Worm (Caenorhabditis elegans) whole organism, mixed stage, embryonic: Measurements from ENCODE around the gene mlp-1.

Experiments used
- M03D4.4 ChIP-seq: sonication (generic microtip); optimal IDR thresholded peaks from 2 replicates; lab custom pipeline; 2017; ENCODE audit warnings: mild to moderate bottlenecking, missing genetic modification characterization, missing compliant biosample characterization
- blmp-1 ChIP-seq: fragments of 150-350 bp; optimal IDR thresholded peaks from 2 replicates; lab custom pipeline; 2014; ENCODE audit warnings: missing biosample characterization, missing genetic modification characterization
- ceh-39 ChIP-seq: fragments of 150-350 bp; optimal IDR thresholded peaks from 2 replicates; lab custom pipeline; 2014; ENCODE audit warnings: missing biosample characterization, missing genetic modification characterization
- ceh-43 ChIP-seq: fragments of 200-800 bp; sonication (Bioruptor generic); optimal IDR thresholded peaks from 2 replicates; lab custom pipeline; 2018; ENCODE audit warnings: mild to moderate bottlenecking, missing genetic modification characterization, moderate library complexity, missing compliant biosample characterization
- ceh-83 ChIP-seq: fragments of 200-800 bp; sonication (Bioruptor generic); optimal IDR thresholded peaks from 2 replicates; lab custom pipeline; 2018; ENCODE audit warnings: mild to moderate bottlenecking, missing genetic modification characterization, missing compliant biosample characterization
- ces-1 ChIP-seq: fragments of 150-350 bp; optimal IDR thresholded peaks from 2 replicates; lab custom pipeline; 2014; ENCODE audit warnings: missing biosample characterization, missing genetic modification reagents, missing genetic modification characterization
- elt-1 ChIP-seq: sonication (generic microtip); optimal IDR thresholded peaks from 2 replicates; lab custom pipeline; 2017; ENCODE audit warnings: missing genetic modification characterization, mild to moderate bottlenecking, missing compliant biosample characterization, antibody characterized with exemption, moderate library complexity, borderline replicate concordance; ENCODE audit not compliant: insufficient read depth
- flh-1 ChIP-seq: fragments of 200-800 bp; sonication (Bioruptor generic); optimal IDR thresholded peaks from 2 replicates; lab custom pipeline; 2018; ENCODE audit warnings: mild to moderate bottlenecking, missing genetic modification characterization, moderate library complexity, missing compliant biosample characterization
- ham-2 ChIP-seq: fragments of 200-800 bp; sonication (Bioruptor generic); optimal IDR thresholded peaks from 2 replicates; lab custom pipeline; 2018; ENCODE audit warnings: mild to moderate bottlenecking, missing genetic modification characterization, missing compliant biosample characterization
- hlh-1 ChIP-seq: fragments of 150-350 bp; optimal IDR thresholded peaks from 2 replicates; lab custom pipeline; 2014; ENCODE audit warnings: missing biosample characterization, missing genetic modification reagents, missing genetic modification characterization
- lin-13 ChIP-seq: fragments of 150-350 bp; optimal IDR thresholded peaks from 2 replicates; lab custom pipeline; 2014; ENCODE audit warnings: missing biosample characterization, missing genetic modification characterization
- lin-32 ChIP-seq: fragments of 200-800 bp; sonication (Bioruptor generic); optimal IDR thresholded peaks from 2 replicates; lab custom pipeline; 2018; ENCODE audit warnings: mild to moderate bottlenecking, missing genetic modification characterization, missing compliant biosample characterization
- lsy-2 ChIP-seq: fragments of 150-350 bp; optimal IDR thresholded peaks from 2 replicates; lab custom pipeline; 2014; ENCODE audit warnings: missing biosample characterization, missing genetic modification characterization
- mab-5 ChIP-seq: fragments of 150-350 bp; optimal IDR thresholded peaks from 2 replicates; lab custom pipeline; 2014; ENCODE audit warnings: missing biosample characterization, missing genetic modification characterization
- mep-1 ChIP-seq: fragments of 150-350 bp; optimal IDR thresholded peaks from 2 replicates; lab custom pipeline; 2017; ENCODE audit warnings: missing biosample characterization, missing genetic modification reagents, missing genetic modification characterization, inconsistent platforms
- mls-2 ChIP-seq: sonication (generic microtip); optimal IDR thresholded peaks from 2 replicates; lab custom pipeline; 2016; ENCODE audit warnings: mild to moderate bottlenecking, missing genetic modification characterization, moderate library complexity, missing compliant biosample characterization
- nhr-12 ChIP-seq: fragments of 150-350 bp; optimal IDR thresholded peaks from 2 replicates; lab custom pipeline; 2014; ENCODE audit warnings: missing biosample characterization, missing genetic modification characterization
- nhr-2 ChIP-seq: fragments of 150-350 bp; optimal IDR thresholded peaks from 2 replicates; lab custom pipeline; 2014; ENCODE audit warnings: missing biosample characterization, missing genetic modification characterization
- nhr-237 ChIP-seq: fragments of 150-350 bp; optimal IDR thresholded peaks from 2 replicates; lab custom pipeline; 2014; ENCODE audit warnings: missing biosample characterization, missing genetic modification characterization
- pha-4 ChIP-seq: fragments of 150-350 bp; optimal IDR thresholded peaks from 2 replicates; lab custom pipeline; 2018; ENCODE audit warnings: missing biosample characterization, missing genetic modification reagents, missing genetic modification characterization
- sem-2 ChIP-seq: fragments of 200-800 bp; sonication (Bioruptor generic); optimal IDR thresholded peaks from 2 replicates; lab custom pipeline; 2018; ENCODE audit warnings: mild to moderate bottlenecking, missing genetic modification characterization, missing compliant biosample characterization
- snpc-4 ChIP-seq: fragments of 150-350 bp; optimal IDR thresholded peaks from 2 replicates; lab custom pipeline; 2014; ENCODE audit warnings: missing biosample characterization, missing genetic modification characterization
- sptf-1 ChIP-seq: sonication (generic microtip); optimal IDR thresholded peaks from 2 replicates; lab custom pipeline; 2017; ENCODE audit warnings: mild to moderate bottlenecking, missing genetic modification characterization, moderate library complexity, missing compliant biosample characterization
- tbx-8 ChIP-seq: fragments of 200-800 bp; sonication (Bioruptor generic); optimal IDR thresholded peaks from 2 replicates; lab custom pipeline; 2018; ENCODE audit warnings: mild to moderate bottlenecking, missing genetic modification characterization, moderate library complexity, missing compliant biosample characterization
- unc-120 ChIP-seq: sonication (generic microtip); optimal IDR thresholded peaks from 2 replicates; lab custom pipeline; 2017; ENCODE audit warnings: missing genetic modification characterization, missing compliant biosample characterization; ENCODE audit not compliant: poor library complexity, severe bottlenecking
- unc-39 ChIP-seq: fragments of 150-350 bp; optimal IDR thresholded peaks from 2 replicates; lab custom pipeline; 2014; ENCODE audit warnings: missing biosample characterization, missing genetic modification characterization
- unc-62 ChIP-seq: fragments of 150-350 bp; optimal IDR thresholded peaks from 2 replicates; lab custom pipeline; 2014; ENCODE audit warnings: missing biosample characterization, missing genetic modification reagents, missing genetic modification characterization
- zip-8 ChIP-seq: fragments of 150-350 bp; optimal IDR thresholded peaks from 2 replicates; lab custom pipeline; 2014; ENCODE audit warnings: missing biosample characterization, missing genetic modification characterization
- ztf-11 ChIP-seq: fragments of 150-350 bp; optimal IDR thresholded peaks from 2 replicates; lab custom pipeline; 2014; ENCODE audit warnings: missing biosample characterization, missing genetic modification characterization

mlp-1 gene

ce11 chrIII:5948162-5948933 is 26.5 kb downstream of the mlp-1 start, which contains the start of the genes F25B5.6 and F25B5.3:
F25B5.6 (minus strand) TSS chrIII:5948733.
F25B5.3 (plus strand) TSS chrIII:5948883.
- peak; percentile 51 for TF ChIP-seq ces-1
- no peak for TF ChIP-seq zip-8 (tag; lab: Kevin White, UChicago)

DNA sequence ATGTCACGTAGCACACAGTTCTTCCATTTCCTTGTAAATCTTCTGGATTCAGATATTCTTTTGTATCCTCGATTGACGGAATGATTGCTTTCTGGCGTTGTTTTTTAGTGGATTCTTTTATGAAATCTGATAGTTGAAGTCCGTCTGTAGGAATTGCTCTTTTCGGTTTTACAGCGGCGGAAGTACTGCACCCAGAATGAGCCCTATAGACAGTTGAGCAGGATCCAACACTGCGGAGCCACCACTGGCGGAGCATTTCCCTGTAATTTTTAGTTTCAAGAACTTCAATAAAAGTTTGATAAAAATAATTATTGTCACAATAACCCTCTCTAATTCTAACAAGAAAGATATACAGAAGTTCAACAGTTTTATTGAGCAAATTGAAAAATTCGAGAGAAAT is 29.0 kb downstream of the mlp-1 start, which contains the start of gene F25B5.5:
TSS of gene F25B5.5 (minus strand) at position 260 of the 400 bp plus-strand sequence.
- no peak for TF ChIP-seq zip-8 (tag; lab: Kevin White, UChicago)
- no peak for TF ChIP-seq hlh-1 (tag; lab: Kevin White, UChicago)

DNA sequence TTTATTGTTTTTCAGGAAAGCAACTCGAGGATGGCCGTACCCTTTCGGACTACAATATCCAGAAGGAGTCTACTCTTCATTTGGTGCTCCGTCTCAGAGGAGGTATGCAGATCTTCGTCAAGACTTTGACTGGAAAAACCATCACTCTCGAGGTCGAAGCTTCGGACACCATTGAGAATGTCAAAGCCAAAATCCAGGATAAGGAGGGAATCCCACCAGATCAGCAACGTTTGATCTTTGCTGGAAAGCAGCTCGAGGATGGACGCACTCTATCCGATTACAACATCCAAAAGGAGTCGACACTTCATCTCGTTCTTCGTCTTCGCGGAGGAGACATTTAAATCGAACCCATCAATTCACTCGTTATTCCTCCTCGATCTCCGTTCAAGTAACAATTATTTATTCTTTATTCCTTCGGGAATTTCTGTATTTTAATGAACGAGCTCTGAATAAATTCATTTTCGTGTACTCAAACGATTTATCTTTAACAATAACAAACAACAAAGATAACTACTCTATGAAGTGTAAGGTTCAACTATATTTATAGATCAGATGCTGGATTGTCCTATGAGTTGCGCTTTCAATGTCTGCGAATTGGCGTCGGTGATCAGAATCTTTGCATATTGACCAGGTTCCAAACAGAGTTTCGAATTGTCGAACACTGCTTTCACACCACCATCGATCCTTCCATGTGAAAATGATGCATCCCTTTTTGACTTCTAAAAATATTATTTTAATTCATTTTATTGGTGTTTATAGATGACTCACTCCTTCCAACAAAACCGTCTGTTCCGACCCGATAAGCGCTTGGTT is 31.3 kb downstream of the mlp-1 start:
- TF ChIP-seq ceh-83 (GFP tag; lab: Kevin White, UChicago) (peak; percentile 78), lin-32 (GFP tag; lab: Kevin White, UChicago) (peak; percentile 3), mls-2 (no peak)
- TF ChIP-seq, all 35 proteins: peak for 2

ce11 chrIII:5942104-5942503 is 32.8 kb downstream of the mlp-1 start:
- no peak for TF ChIP-seq zip-8 (tag; lab: Kevin White, UChicago)
- no peak for TF ChIP-seq ztf-11 (tag; lab: Kevin White, UChicago)
- peak; percentile 84 for TF ChIP-seq elt-1 (tag; lab: Kevin White, UChicago)
- no peak for TF ChIP-seq unc-39
- no peak for TF ChIP-seq sptf-1 (tag; lab: Kevin White, UChicago)
- TF ChIP-seq ham-2 = peak; percentile 42
- TF ChIP-seq mab-5 (tag; lab: Kevin White, UChicago) = no peak
- no peak for TF ChIP-seq tbx-8 (GFP tag; lab: Kevin White, UChicago)
- no peak for TF ChIP-seq nhr-12
- TF ChIP-seq ceh-43 (GFP tag; lab: Kevin White, UChicago) = no peak
- TF ChIP-seq lin-32 (GFP tag; lab: Kevin White, UChicago) = no peak
- no peak for TF ChIP-seq pha-4 (tag; lab: Kevin White, UChicago)

DNA sequence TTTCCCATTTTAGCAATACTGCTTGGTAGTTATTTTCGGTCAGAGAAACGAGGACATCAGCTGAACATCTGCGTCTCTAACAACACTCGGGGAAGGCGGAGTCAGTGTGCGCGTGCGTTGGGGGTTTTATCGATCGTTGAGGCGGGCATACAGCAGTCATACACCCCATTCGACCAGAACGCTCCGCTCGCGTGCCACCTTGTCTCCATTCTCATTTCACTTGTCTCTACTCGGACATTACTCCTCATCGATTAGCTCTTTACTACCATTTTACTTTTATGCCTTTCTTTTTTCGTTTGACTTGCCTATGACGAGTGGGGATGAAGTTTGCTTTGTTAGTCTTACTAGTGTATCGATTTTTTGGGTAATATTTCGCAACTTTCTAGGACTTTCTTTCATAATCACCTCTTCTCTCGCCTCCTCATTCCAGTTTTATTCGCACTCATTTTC is 34.3 kb downstream of the mlp-1 start:
- TF ChIP-seq ham-2 (no peak), nhr-237 (no peak), pha-4 (tag; lab: Kevin White, UChicago) (no peak), ceh-39 (peak; percentile 61), hlh-1 (tag; lab: Kevin White, UChicago) (peak; percentile 14), lsy-2 (tag; lab: Kevin White, UChicago) (peak; percentile 19), unc-62 (GFP tag; lab: Kevin White, UChicago) (peak; percentile 30), snpc-4 (tag; lab: Kevin White, UChicago) (no peak), nhr-12 (no peak), nhr-2 (no peak), ztf-11 (tag; lab: Kevin White, UChicago) (no peak), ceh-43 (GFP tag; lab: Kevin White, UChicago) (no peak), blmp-1 (tag; lab: Kevin White, UChicago) (no peak), sem-2 (GFP tag; lab: Kevin White, UChicago) (no peak), zip-8 (tag; lab: Kevin White, UChicago) (no peak), mls-2 (no peak), unc-39 (no peak), lin-32 (GFP tag; lab: Kevin White, UChicago) (peak; percentile 46), mep-1 (tag; lab: Kevin White, UChicago) (peak; percentile 45), M03D4.4 (tag; lab: Kevin White, UChicago) (no peak), ceh-83 (GFP tag; lab: Kevin White, UChicago) (no peak), ces-1 (peak; percentile 13), lin-13 (tag; lab: Kevin White, UChicago) (no peak), sptf-1 (tag; lab: Kevin White, UChicago) (no peak), flh-1 (GFP tag; lab: Kevin White, UChicago) (no peak), unc-120 (tag; lab: Kevin White, UChicago) (peak; percentile 79)
